Fruit fly (Drosophila melanogaster) whole organism, prepupa: ENCODE results near the gene Icmt.
A peak's percentile ranks its signal among the peaks of the same experiment; 100 is the strongest.

ENCODE experiments used
- CG10631 ChIP-seq: fragments of 200-800 bp; sonication (Bioruptor generic); optimal IDR thresholded peaks from 2 replicates; lab custom pipeline; 2016; ENCODE audit warnings: missing biosample characterization, missing genetic modification characterization
- CG10669 ChIP-seq: fragments of 200-800 bp; sonication (Bioruptor generic); optimal IDR thresholded peaks from 3 replicates; lab custom pipeline; 2018; ENCODE audit warnings: missing biosample characterization, mild to moderate bottlenecking, missing genetic modification characterization, moderate library complexity
- CG15336 ChIP-seq: fragments of 200-800 bp; sonication (Bioruptor generic); IDR thresholded peaks from 2 replicates; pipeline ENCODE4 v1.3.6; 2022; ENCODE audit warnings: missing biosample characterization, missing genetic modification characterization
- CG1621 ChIP-seq: fragments of 200-800 bp; sonication (Bioruptor generic); optimal IDR thresholded peaks from 3 replicates; lab custom pipeline; 2018; ENCODE audit warnings: missing biosample characterization, mild to moderate bottlenecking, missing genetic modification characterization
- CG16779 ChIP-seq: fragments of 200-800 bp; sonication (Bioruptor generic); optimal IDR thresholded peaks from 3 replicates; lab custom pipeline; 2017; ENCODE audit warnings: missing biosample characterization, mild to moderate bottlenecking, missing genetic modification characterization
- CG3032 ChIP-seq: fragments of 200-800 bp; optimal IDR thresholded peaks from 2 replicates; lab custom pipeline; 2019; ENCODE audit warnings: missing biosample characterization, mild to moderate bottlenecking, missing genetic modification characterization, moderate library complexity
- CG31627 ChIP-seq: fragments of 200-800 bp; sonication (Bioruptor generic); optimal IDR thresholded peaks from 3 replicates; lab custom pipeline; 2016; ENCODE audit warnings: missing biosample characterization, missing genetic modification characterization
- CG32006 ChIP-seq: fragments of 200-800 bp; sonication (Bioruptor generic); optimal IDR thresholded peaks from 3 replicates; lab custom pipeline; 2017; ENCODE audit warnings: missing biosample characterization, mild to moderate bottlenecking, missing genetic modification characterization
- CG34406 ChIP-seq: fragments of 200-800 bp; sonication (Bioruptor generic); optimal IDR thresholded peaks from 3 replicates; lab custom pipeline; 2016; ENCODE audit warnings: missing biosample characterization, missing genetic modification characterization
- CG3919 ChIP-seq: fragments of 200-800 bp; sonication (Bioruptor generic); optimal IDR thresholded peaks from 3 replicates; lab custom pipeline; 2016; ENCODE audit warnings: missing biosample characterization, missing genetic modification characterization
- CG6163 ChIP-seq: fragments of 200-800 bp; sonication (Bioruptor generic); IDR thresholded peaks from 3 replicates; pipeline ENCODE4 v1.3.6; 2022; ENCODE audit warnings: missing biosample characterization, missing genetic modification characterization
- CG6792 ChIP-seq: fragments of 200-800 bp; sonication (Bioruptor generic); optimal IDR thresholded peaks from 3 replicates; lab custom pipeline; 2016; ENCODE audit warnings: missing biosample characterization, missing genetic modification characterization
- CG6808 ChIP-seq: fragments of 200-800 bp; sonication (Bioruptor generic); optimal IDR thresholded peaks from 3 replicates; lab custom pipeline; 2017; ENCODE audit warnings: missing biosample characterization, missing genetic modification characterization, mild to moderate bottlenecking, moderate library complexity, missing genetic modification reagents
- CG6854 ChIP-seq: fragments of 200-800 bp; sonication (Bioruptor generic); optimal IDR thresholded peaks from 2 replicates; lab custom pipeline; 2017; ENCODE audit warnings: missing biosample characterization, mild to moderate bottlenecking, missing genetic modification characterization
- CG8119 ChIP-seq: fragments of 200-800 bp; sonication (Bioruptor generic); IDR thresholded peaks from 3 replicates; pipeline ENCODE4 v1.3.6; 2022; ENCODE audit warnings: missing biosample characterization, missing genetic modification characterization
- CG8632 ChIP-seq: fragments of 200-800 bp; sonication (Bioruptor generic); optimal IDR thresholded peaks from 3 replicates; lab custom pipeline; 2016; ENCODE audit warnings: missing biosample characterization, missing genetic modification characterization
- Eip75B ChIP-seq: fragments of 200-800 bp; sonication (Bioruptor generic); optimal IDR thresholded peaks from 3 replicates; lab custom pipeline; 2016; ENCODE audit warnings: missing biosample characterization, missing genetic modification characterization
- Eip78C ChIP-seq: fragments of 200-800 bp; sonication (Bioruptor generic); peaks from one replicate; lab custom pipeline; 2016; ENCODE audit warnings: missing biosample characterization, missing genetic modification characterization
- Ets96B ChIP-seq: fragments of 200-800 bp; optimal IDR thresholded peaks from 2 replicates; lab custom pipeline; 2019; ENCODE audit warnings: missing biosample characterization, mild to moderate bottlenecking, missing genetic modification characterization, moderate library complexity
- Gug ChIP-seq: fragments of 200-800 bp; sonication (Bioruptor generic); IDR thresholded peaks from 2 replicates; pipeline ENCODE4 v1.3.6; 2022; ENCODE audit warnings: missing biosample characterization, missing genetic modification characterization
- Hr38 ChIP-seq: sonication (Bioruptor generic); optimal IDR thresholded peaks from 2 replicates; lab custom pipeline; 2016; ENCODE audit warnings: missing biosample characterization, missing genetic modification characterization
- Hr39 ChIP-seq: fragments of 200-800 bp; sonication (Bioruptor generic); optimal IDR thresholded peaks from 2 replicates; lab custom pipeline; 2016; ENCODE audit warnings: missing biosample characterization, missing genetic modification characterization
- Hr4 ChIP-seq: fragments of 200-800 bp; sonication (Bioruptor generic); optimal IDR thresholded peaks from 3 replicates; lab custom pipeline; 2016; ENCODE audit warnings: missing biosample characterization, missing genetic modification characterization
- Lpt ChIP-seq: fragments of 200-800 bp; sonication (Bioruptor generic); optimal IDR thresholded peaks from 3 replicates; lab custom pipeline; 2016; ENCODE audit warnings: missing biosample characterization, missing genetic modification characterization
- Met ChIP-seq: fragments of 200-800 bp; sonication (Bioruptor generic); optimal IDR thresholded peaks from 3 replicates; lab custom pipeline; 2016; ENCODE audit warnings: missing biosample characterization, missing genetic modification characterization
- Smox ChIP-seq: fragments of 200-800 bp; sonication (Bioruptor generic); optimal IDR thresholded peaks from 3 replicates; lab custom pipeline; 2016; ENCODE audit warnings: missing biosample characterization, missing genetic modification characterization
- Sox102F ChIP-seq: fragments of 200-800 bp; sonication (Bioruptor generic); optimal IDR thresholded peaks from 2 replicates; lab custom pipeline; 2016; ENCODE audit warnings: missing biosample characterization, mild to moderate bottlenecking, missing genetic modification characterization
- achi ChIP-seq: fragments of 200-800 bp; sonication (Bioruptor generic); optimal IDR thresholded peaks from 3 replicates; lab custom pipeline; 2016; ENCODE audit warnings: missing biosample characterization, missing genetic modification characterization
- acj6 ChIP-seq: fragments of 200-800 bp; sonication (Bioruptor generic); optimal IDR thresholded peaks from 3 replicates; lab custom pipeline; 2016; ENCODE audit warnings: missing biosample characterization, missing genetic modification characterization
- cyc ChIP-seq: fragments of 200-800 bp; sonication (Bioruptor generic); optimal IDR thresholded peaks from 3 replicates; lab custom pipeline; 2016; ENCODE audit warnings: missing biosample characterization, missing genetic modification characterization
- dac ChIP-seq: fragments of 200-800 bp; sonication (Bioruptor generic); optimal IDR thresholded peaks from 2 replicates; lab custom pipeline; 2017; ENCODE audit warnings: missing biosample characterization, mild to moderate bottlenecking, missing genetic modification characterization
- dsx ChIP-seq: fragments of 200-800 bp; optimal IDR thresholded peaks from 3 replicates; lab custom pipeline; 2019; ENCODE audit warnings: missing biosample characterization, mild to moderate bottlenecking, missing genetic modification characterization, moderate library complexity; ENCODE audit not compliant: poor library complexity, severe bottlenecking
- esn ChIP-seq: fragments of 200-800 bp; sonication (Bioruptor generic); optimal IDR thresholded peaks from 2 replicates; lab custom pipeline; 2016; ENCODE audit warnings: missing biosample characterization, mild to moderate bottlenecking, missing genetic modification characterization, moderate library complexity
- fd59A ChIP-seq: fragments of 200-800 bp; sonication (Bioruptor generic); optimal IDR thresholded peaks from 2 replicates; lab custom pipeline; 2017; ENCODE audit warnings: missing biosample characterization, mild to moderate bottlenecking, missing genetic modification characterization, missing genetic modification reagents
- fd85E ChIP-seq: fragments of 200-800 bp; sonication (Bioruptor generic); optimal IDR thresholded peaks from 3 replicates; lab custom pipeline; 2016; ENCODE audit warnings: missing biosample characterization, missing genetic modification characterization
- lz ChIP-seq: fragments of 200-800 bp; sonication (Bioruptor generic); optimal IDR thresholded peaks from 3 replicates; lab custom pipeline; 2016; ENCODE audit warnings: missing biosample characterization, missing genetic modification characterization
- net ChIP-seq: fragments of 200-800 bp; sonication (Bioruptor generic); optimal IDR thresholded peaks from 3 replicates; lab custom pipeline; 2016; ENCODE audit warnings: missing biosample characterization, missing genetic modification characterization
- pdm3 ChIP-seq: fragments of 200-800 bp; sonication (Bioruptor generic); optimal IDR thresholded peaks from 3 replicates; lab custom pipeline; 2016; ENCODE audit warnings: missing biosample characterization, missing genetic modification characterization
- salr ChIP-seq, 2 experiments: fragments of 200-800 bp; sonication (Bioruptor generic); optimal IDR thresholded peaks; 3 replicates each; lab custom pipeline; 2016 to 2018; ENCODE audit warnings: missing biosample characterization in 2 of 2, missing genetic modification characterization in 2 of 2, mild to moderate bottlenecking in 1 of 2
- spab ChIP-seq: fragments of 200-800 bp; sonication (Bioruptor generic); optimal IDR thresholded peaks from 2 replicates; lab custom pipeline; 2017; ENCODE audit warnings: missing biosample characterization, mild to moderate bottlenecking, missing genetic modification characterization, missing genetic modification reagents
- ss ChIP-seq, 2 experiments: fragments of 200-800 bp; sonication (Bioruptor generic); optimal IDR thresholded peaks; 2 replicates in 1 of 2; 3 replicates in 1 of 2; lab custom pipeline; 2017 to 2018; ENCODE audit warnings: mild to moderate bottlenecking in 2 of 2, missing biosample characterization in 2 of 2, missing genetic modification characterization in 2 of 2, moderate library complexity in 1 of 2
- svp ChIP-seq: fragments of 200-800 bp; sonication (Bioruptor generic); peaks from one replicate; lab custom pipeline; 2016; ENCODE audit warnings: missing biosample characterization, missing genetic modification characterization
- topi ChIP-seq: fragments of 200-800 bp; sonication (Bioruptor generic); optimal IDR thresholded peaks from 3 replicates; lab custom pipeline; 2016; ENCODE audit warnings: missing biosample characterization, missing genetic modification characterization
- vri ChIP-seq: fragments of 200-800 bp; sonication (Bioruptor generic); optimal IDR thresholded peaks from 3 replicates; lab custom pipeline; 2016; ENCODE audit warnings: missing biosample characterization, mild to moderate bottlenecking, missing genetic modification characterization

Icmt gene

dm6 chr3L:13044335-13044814 is 26.3 kb downstream of the Icmt start, which contains the start of gene Syx13 (continued):
- TF ChIP-seq spab = no peak
- TF ChIP-seq Gug (GFP tag; lab: Robert Waterston, UW) = no peak
- TF ChIP-seq CG10631 (GFP tag; lab: Kevin White, UChicago) = no peak
- no peak for TF ChIP-seq CG31627
- TF ChIP-seq CG6792 (GFP tag; lab: Kevin White, UChicago) = no peak
- no peak for TF ChIP-seq Hr4 (GFP tag; lab: Kevin White, UChicago)
- TF ChIP-seq dsx (GFP tag; lab: Kevin White, UChicago) = peak; percentile 42
- no peak for TF ChIP-seq Eip75B (GFP tag; lab: Kevin White, UChicago)
- no peak for TF ChIP-seq pdm3 (GFP tag; lab: Kevin White, UChicago)
- TF ChIP-seq fd85E (GFP tag; lab: Kevin White, UChicago) = no peak
- TF ChIP-seq CG6163 (GFP tag; lab: Robert Waterston, UW) = no peak
- peak; percentile 85 for TF ChIP-seq svp (GFP tag; lab: Kevin White, UChicago)
- peak; percentile 14; the same call in 1 of the 2 replicates for TF ChIP-seq CG15336 (GFP tag; lab: Robert Waterston, UW)
- no peak for TF ChIP-seq lz (GFP tag; lab: Kevin White, UChicago)
- no peak for TF ChIP-seq Smox (GFP tag; lab: Kevin White, UChicago)
- TF ChIP-seq salr (GFP tag; optimal IDR thresholded peaks at IDR 0.05; lab: Kevin White, UChicago) = no peak
- TF ChIP-seq CG3032 (tag; lab: Kevin White, UChicago) = no peak
- TF ChIP-seq CG6808 (GFP tag; lab: Kevin White, UChicago) = peak; percentile 29
- TF ChIP-seq cyc = no peak
- TF ChIP-seq Eip78C (GFP tag; lab: Kevin White, UChicago) = peak; percentile 66
- TF ChIP-seq Hr38 = no peak
- no peak for TF ChIP-seq CG32006
- TF ChIP-seq, all 60 proteins: peak for 13

- TF ChIP-seq esn (GFP tag; lab: Kevin White, UChicago) (no peak), svp (GFP tag; lab: Kevin White, UChicago) (peak; percentile 7)
Measured at dm6 chr3L:13046758-13047157, 28.7 kb downstream of the Icmt start, which contains the start of gene CG11279. Gene CG11279, plus strand, starts transcription at chr3L:13046977.

dm6 chr3L:13049671-13050070 is 31.6 kb downstream of the Icmt start:
- TF ChIP-seq CG32006 (peak; percentile 66), CG34406 (peak; percentile 3), dsx (GFP tag; lab: Kevin White, UChicago) (peak; percentile 35), spab (peak; percentile 37), vri (GFP tag; lab: Kevin White, UChicago) (peak; percentile 15), esn (GFP tag; lab: Kevin White, UChicago) (peak; percentile 38), fd85E (GFP tag; lab: Kevin White, UChicago) (no peak), dac (GFP tag; lab: Kevin White, UChicago) (no peak), CG16779 (tag; lab: Kevin White, UChicago) (no peak), Ets96B (tag; lab: Kevin White, UChicago) (peak; percentile 38), lz (GFP tag; lab: Kevin White, UChicago) (peak; percentile 22), CG6808 (GFP tag; lab: Kevin White, UChicago) (peak; percentile 55), Eip78C (GFP tag; lab: Kevin White, UChicago) (peak; percentile 86), Hr38 (no peak), CG6792 (GFP tag; lab: Kevin White, UChicago) (peak; percentile 11), Hr39 (GFP tag; lab: Kevin White, UChicago) (no peak), CG10631 (GFP tag; lab: Kevin White, UChicago) (peak; percentile 42), CG3919 (peak; percentile 27), CG6854 (GFP tag; lab: Kevin White, UChicago) (no peak), Lpt (GFP tag; lab: Kevin White, UChicago) (peak; percentile 16), net (peak; percentile 41), CG3032 (tag; lab: Kevin White, UChicago) (peak; percentile 35), fd59A (GFP tag; lab: Kevin White, UChicago) (no peak), Met (peak; percentile 27), CG10669 (GFP tag; lab: Kevin White, UChicago) (peak; percentile 32), Gug (GFP tag; lab: Robert Waterston, UW) (no peak), CG8119 (GFP tag; lab: Robert Waterston, UW) (peak; percentile 47; the same call in 2 of the 3 replicates), CG8632 (GFP tag; lab: Kevin White, UChicago) (peak; percentile 16), Eip75B (GFP tag; lab: Kevin White, UChicago) (peak; percentile 29), achi (GFP tag; lab: Kevin White, UChicago) (peak; percentile 39), cyc (no peak), topi (peak; percentile 32), CG15336 (GFP tag; lab: Robert Waterston, UW) (0 out of 2 replicates have a peak, but pooled peaks have one; percentile 34), salr (GFP tag; optimal IDR thresholded peaks at IDR 0.05; lab: Kevin White, UChicago) (peak in 1 of 2 experiments; percentile 11), svp (GFP tag; lab: Kevin White, UChicago) (peak; percentile 80), CG1621 (tag; lab: Kevin White, UChicago) (peak; percentile 7), Sox102F (peak; percentile 3), ss (GFP tag; optimal IDR thresholded peaks at IDR 0.05; lab: Kevin White, UChicago) (peak; percentile 36 to 41), acj6 (GFP tag; lab: Kevin White, UChicago) (peak; percentile 30)
